Fruit fly (Drosophila melanogaster): ENCODE data around the gene Xpac.

Gene Xpac

DNA sequence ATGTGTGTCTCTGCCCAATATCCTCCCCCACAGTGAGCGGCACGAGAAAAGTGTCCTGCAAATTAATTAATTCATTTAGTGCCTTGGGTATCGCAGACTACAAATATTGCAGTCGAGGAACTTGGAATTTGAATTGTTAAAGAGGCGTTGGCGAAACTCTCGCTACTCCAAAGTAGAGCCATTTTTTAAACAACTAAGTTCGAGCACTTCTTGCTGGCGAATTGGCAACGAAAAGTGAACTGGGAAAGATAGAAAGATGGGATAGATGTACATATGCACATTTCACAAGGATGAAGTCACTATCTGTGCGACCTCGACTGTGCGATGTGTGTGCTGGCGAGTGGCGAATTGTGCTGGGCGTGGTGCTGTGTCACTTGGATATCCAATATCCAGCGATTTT, 2.8 kb upstream of the Xpac start (continued):
- TF ChIP-seq CG6689 (GFP tag; IDR thresholded peaks at IDR 0.05), result peak; percentile 52
- TF ChIP-seq CG17829 (tag; optimal IDR thresholded peaks at IDR 0.05), result peak; percentile 48
- TF ChIP-seq ind (GFP tag; optimal IDR thresholded peaks at IDR 0.05), result peak; percentile 27
- peak; percentile 41 for TF ChIP-seq Ssrp (tag; optimal IDR thresholded peaks at IDR 0.05)
- no peak for TF ChIP-seq wor (GFP tag; IDR thresholded peaks at IDR 0.05)
- no peak for TF ChIP-seq disco-r (GFP tag; optimal IDR thresholded peaks at IDR 0.05)
- TF ChIP-seq CG14860 (GFP tag; IDR thresholded peaks at IDR 0.05; ENCODE audit: partially characterized antibody), result no peak
- TF ChIP-seq scrt (GFP tag; optimal IDR thresholded peaks at IDR 0.05), result no peak
- TF ChIP-seq ham (GFP tag; IDR thresholded peaks at IDR 0.05), result no peak
- peak; percentile 19 for TF ChIP-seq CG3281 (GFP tag; optimal IDR thresholded peaks at IDR 0.05)
- TF ChIP-seq knrl (GFP tag; IDR thresholded peaks at IDR 0.05; ENCODE audit: partially characterized antibody), result no peak
- peak; percentile 57 for TF ChIP-seq gem (tag; optimal IDR thresholded peaks at IDR 0.05)
- TF ChIP-seq pb (GFP tag; optimal IDR thresholded peaks at IDR 0.05), result no peak
- TF ChIP-seq CG2120 (GFP tag; optimal IDR thresholded peaks at IDR 0.05), result peak; percentile 26
- no peak for TF ChIP-seq Jarid2 (GFP tag; optimal IDR thresholded peaks at IDR 0.05)
- TF ChIP-seq CG30403 (GFP tag; optimal IDR thresholded peaks at IDR 0.05), result peak; percentile 34
- no peak for TF ChIP-seq Ets97D (GFP tag; optimal IDR thresholded peaks at IDR 0.05)
- no peak for TF ChIP-seq HmgD (GFP tag; optimal IDR thresholded peaks at IDR 0.05)
- TF ChIP-seq nmo (GFP tag; optimal IDR thresholded peaks at IDR 0.05), result peak; percentile 51
- no peak for TF ChIP-seq CG3065 (GFP tag; optimal IDR thresholded peaks at IDR 0.05)
- TF ChIP-seq CG11085 (GFP tag; IDR thresholded peaks at IDR 0.05), result no peak
- TF ChIP-seq sens (GFP tag), result peak; percentile 89
- peak; percentile 82 for TF ChIP-seq Med (GFP tag)
- TF ChIP-seq dpn (GFP tag; optimal IDR thresholded peaks at IDR 0.05), result peak; percentile 3 to 5
- no peak for TF ChIP-seq Doc3 (GFP tag; IDR thresholded peaks at IDR 0.05; ENCODE audit: partially characterized antibody)
- TF ChIP-seq CG10979 (tag; optimal IDR thresholded peaks at IDR 0.05), result peak; percentile 60
- peak; percentile 4 for TF ChIP-seq CG8944 (GFP tag; optimal IDR thresholded peaks at IDR 0.05)
- TF ChIP-seq Aef1 (GFP tag; IDR thresholded peaks at IDR 0.05), result no peak; the same call in 2 of the 3 replicates
- TF ChIP-seq Oaz (GFP tag; IDR thresholded peaks at IDR 0.05), result no peak
- TF ChIP-seq CG11398 (GFP tag; optimal IDR thresholded peaks at IDR 0.05), result no peak
- TF ChIP-seq pzg (GFP tag; optimal IDR thresholded peaks at IDR 0.05), result no peak
- no peak for TF ChIP-seq HHEX (GFP tag; optimal IDR thresholded peaks at IDR 0.05)
- no peak for TF ChIP-seq CG6765 (GFP tag; optimal IDR thresholded peaks at IDR 0.05)
- TF ChIP-seq CG4707 (GFP tag; optimal IDR thresholded peaks at IDR 0.05), result peak; percentile 4
- no peak for TF ChIP-seq Nf-YC (tag; optimal IDR thresholded peaks at IDR 0.05)
- TF ChIP-seq Mrtf (GFP tag; IDR thresholded peaks at IDR 0.05), result 0 out of 3 replicates have a peak, but pooled peaks have one; percentile 14
- TF ChIP-seq CG4282 (GFP tag; optimal IDR thresholded peaks at IDR 0.05), result no peak
- peak; percentile 34; the same call in 1 of the 2 replicates for TF ChIP-seq CG4404 (GFP tag; IDR thresholded peaks at IDR 0.05)
- TF ChIP-seq CG15696 (tag; optimal IDR thresholded peaks at IDR 0.05), result peak; percentile 24
- TF ChIP-seq Hsf (GFP tag; optimal IDR thresholded peaks at IDR 0.05), result peak; percentile 29
- no peak for TF ChIP-seq wdn (GFP tag; IDR thresholded peaks at IDR 0.05)
- TF ChIP-seq Drgx (GFP tag; IDR thresholded peaks at IDR 0.05), result peak; percentile 67
- no peak for TF ChIP-seq h (optimal IDR thresholded peaks at IDR 0.05)
- TF ChIP-seq sob (GFP tag; IDR thresholded peaks at IDR 0.05), result 0 out of 2 replicates have a peak, but pooled peaks have one; percentile 28
- no peak for TF ChIP-seq peb (GFP tag; IDR thresholded peaks at IDR 0.05)
- no peak for TF ChIP-seq cg (GFP tag; optimal IDR thresholded peaks at IDR 0.05)
- peak; percentile 51 for TF ChIP-seq CG33557 (GFP tag; optimal IDR thresholded peaks at IDR 0.05)
- TF ChIP-seq CG18619 (GFP tag; optimal IDR thresholded peaks at IDR 0.05), result peak; percentile 10
- TF ChIP-seq Chrac-16 (GFP tag; optimal IDR thresholded peaks at IDR 0.05), result peak; percentile 33
- no peak for TF ChIP-seq CG8765 (GFP tag; IDR thresholded peaks at IDR 0.05)
- peak; percentile 54 for TF ChIP-seq CG2678 (tag; optimal IDR thresholded peaks at IDR 0.05)
- peak; percentile 35; the same call in 1 of the 2 replicates for TF ChIP-seq Ptx1 (GFP tag; IDR thresholded peaks at IDR 0.05)

All from whole organism, embryonic.